Fruit fly (Drosophila melanogaster): Measurements from ENCODE around the gene Dci.
A peak's percentile ranks its signal among the peaks of the same experiment; 100 is the strongest.

Dci gene

dm6 chr3L:851061-851460 lies at the start of gene Dci:
Gene Dci (plus strand): TSS chr3L:851346.
- TF ChIP-seq CG30020 (tag; optimal IDR thresholded peaks at IDR 0.05) (no peak), z (GFP tag; IDR thresholded peaks at IDR 0.05) (no peak), lilli (GFP tag; optimal IDR thresholded peaks at IDR 0.05) (peak; percentile 77), kni (GFP tag; optimal IDR thresholded peaks at IDR 0.05) (no peak), CG2889 (GFP tag; IDR thresholded peaks at IDR 0.05) (peak; percentile 84), trh (GFP tag; optimal IDR thresholded peaks at IDR 0.05) (peak; percentile 50), CG8281 (tag; optimal IDR thresholded peaks at IDR 0.05) (no peak), abd-A (tag; optimal IDR thresholded peaks at IDR 0.05) (no peak), jumu (GFP tag; optimal IDR thresholded peaks at IDR 0.05) (peak; percentile 72), CG14441 (GFP tag; IDR thresholded peaks at IDR 0.05) (peak; percentile 87), Oli (tag; optimal IDR thresholded peaks at IDR 0.05) (peak; percentile 50), zen (tag; optimal IDR thresholded peaks at IDR 0.05) (peak; percentile 68), phol (tag; optimal IDR thresholded peaks at IDR 0.05) (peak; percentile 66), tx (GFP tag; optimal IDR thresholded peaks at IDR 0.05) (peak; percentile 66), Xrp1 (GFP tag; IDR thresholded peaks at IDR 0.05) (peak; percentile 78), NK7.1 (GFP tag; optimal IDR thresholded peaks at IDR 0.05) (no peak), az2 (GFP tag; optimal IDR thresholded peaks at IDR 0.05) (peak; percentile 70), CG7745 (tag; optimal IDR thresholded peaks at IDR 0.05) (no peak), CG18476 (GFP tag; optimal IDR thresholded peaks at IDR 0.05) (no peak), en (GFP tag; optimal IDR thresholded peaks at IDR 0.05) (no peak), HLH4C (GFP tag; IDR thresholded peaks at IDR 0.05; ENCODE audit: partially characterized antibody) (peak; percentile 81), CG4820 (GFP tag; optimal IDR thresholded peaks at IDR 0.05) (peak; percentile 49), CG16813 (GFP tag; IDR thresholded peaks at IDR 0.05; ENCODE audit: partially characterized antibody) (peak; percentile 90), fd3F (GFP tag; optimal IDR thresholded peaks at IDR 0.05) (peak; percentile 22), dati (GFP tag; IDR thresholded peaks at IDR 0.05) (no peak), Atf3 (GFP tag; optimal IDR thresholded peaks at IDR 0.05) (peak; percentile 57), pita (GFP tag; optimal IDR thresholded peaks at IDR 0.05) (no peak), CG7928 (GFP tag; optimal IDR thresholded peaks at IDR 0.05) (peak; percentile 32), CHES-1-like (GFP tag; optimal IDR thresholded peaks at IDR 0.05) (peak; percentile 71), CG13775 (GFP tag; optimal IDR thresholded peaks at IDR 0.05) (peak; percentile 79), wdn (GFP tag; IDR thresholded peaks at IDR 0.05) (peak; percentile 32; the same call in 1 of the 2 replicates), dimm (GFP tag; IDR thresholded peaks at IDR 0.05) (peak; percentile 35; the same call in 1 of the 2 replicates), pfk (GFP tag; optimal IDR thresholded peaks at IDR 0.05) (no peak), hbn (GFP tag; IDR thresholded peaks at IDR 0.05; ENCODE audit: partially characterized antibody) (peak; percentile 89), Hey (tag; optimal IDR thresholded peaks at IDR 0.05) (no peak), fd64A (GFP tag; optimal IDR thresholded peaks at IDR 0.05) (no peak), Antp (GFP tag; optimal IDR thresholded peaks at IDR 0.05) (peak; percentile 65), Trl (optimal IDR thresholded peaks at IDR 0.05) (no peak), Trl (GFP tag; optimal IDR thresholded peaks at IDR 0.05) (peak; percentile 73), GATAe (GFP tag; conservative IDR thresholded peaks at IDR 0.05) (no peak), dpn (GFP tag; optimal IDR thresholded peaks at IDR 0.05) (peak; percentile 83 to 84), Xbp1 (GFP tag; optimal IDR thresholded peaks at IDR 0.05) (peak; percentile 87), CG6254 (GFP tag; optimal IDR thresholded peaks at IDR 0.05) (no peak), ssp (GFP tag; IDR thresholded peaks at IDR 0.05) (peak; percentile 59), Mrtf (GFP tag; IDR thresholded peaks at IDR 0.05) (0 out of 3 replicates have a peak, but pooled peaks have one; percentile 38), lola (GFP tag; optimal IDR thresholded peaks at IDR 0.05) (peak in 1 of 3 experiments; percentile 64), BtbVII (GFP tag; optimal IDR thresholded peaks at IDR 0.05) (no peak), CG14014 (GFP tag; IDR thresholded peaks at IDR 0.05) (peak; percentile 84), CG16863 (GFP tag; optimal IDR thresholded peaks at IDR 0.05) (peak; percentile 46), CG15514 (GFP tag; optimal IDR thresholded peaks at IDR 0.05) (peak; percentile 89), CG11696 (GFP tag; IDR thresholded peaks at IDR 0.05) (no peak)

All from whole organism, embryonic.